Worm (Caenorhabditis elegans) whole organism, midembryonic: ENCODE results near the gene C37C3.2.

ENCODE experiments used
- cog-1 ChIP-seq: sonication (generic microtip); optimal IDR thresholded peaks from 2 replicates; lab custom pipeline; 2016; ENCODE audit warnings: missing genetic modification characterization, missing compliant biosample characterization
- flt-1 ChIP-seq: fragments of 200-800 bp; sonication (Bioruptor generic); IDR thresholded peaks from 2 replicates; pipeline ENCODE4 v1.3.6; 2022; ENCODE audit warnings: missing genetic modification characterization, missing compliant biosample characterization
- ref-1 ChIP-seq: fragments of 200-800 bp; sonication (Bioruptor generic); conservative IDR thresholded peaks from 2 replicates; pipeline ENCODE4 v1.3.6; 2022; ENCODE audit warnings: missing genetic modification reagents, missing genetic modification characterization, missing compliant biosample characterization
- tab-1 ChIP-seq: fragments of 200-800 bp; sonication (Bioruptor generic); IDR thresholded peaks from 2 replicates; pipeline ENCODE4 v1.3.6; 2022; ENCODE audit warnings: missing genetic modification characterization, missing compliant biosample characterization
- ztf-23 ChIP-seq: fragments of 200-800 bp; sonication (Bioruptor generic); IDR thresholded peaks from 2 replicates; pipeline ENCODE4 v1.3.6; 2022; ENCODE audit warnings: missing genetic modification reagents, missing genetic modification characterization, missing compliant biosample characterization
- ztf-29 ChIP-seq: fragments of 200-800 bp; sonication (Bioruptor generic); IDR thresholded peaks from 2 replicates; pipeline ENCODE4 v1.3.6; 2022; ENCODE audit warnings: missing genetic modification reagents, missing genetic modification characterization, missing compliant biosample characterization

- TF ChIP-seq tab-1 (no peak), ztf-23 (GFP tag; lab: Robert Waterston, UW) (no peak), ztf-29 (no peak), flt-1 (GFP tag; lab: Robert Waterston, UW) (no peak), ref-1 (GFP tag; lab: Robert Waterston, UW) (no peak), cog-1 (no peak)
Measured at ce11 chrV:7826362-7826761, 29.4 kb upstream of the C37C3.2 start.
